Fruit fly (Drosophila melanogaster) whole organism, prepupa: ENCODE results near the gene CG13288.
A peak's percentile ranks its signal among the peaks of the same experiment; 100 is the strongest.

Experiments
- Blimp-1 ChIP-seq: fragments of 200-800 bp; sonication (Bioruptor generic); optimal IDR thresholded peaks from 3 replicates; lab custom pipeline; 2017; ENCODE audit warnings: missing biosample characterization, missing genetic modification characterization, mild to moderate bottlenecking, moderate library complexity, missing genetic modification reagents
- CG11902 ChIP-seq: fragments of 200-800 bp; sonication (Bioruptor generic); optimal IDR thresholded peaks from 3 replicates; lab custom pipeline; 2016; ENCODE audit warnings: missing biosample characterization, missing genetic modification characterization
- CG3919 ChIP-seq: fragments of 200-800 bp; sonication (Bioruptor generic); optimal IDR thresholded peaks from 3 replicates; lab custom pipeline; 2016; ENCODE audit warnings: missing biosample characterization, missing genetic modification characterization
- CG8632 ChIP-seq: fragments of 200-800 bp; sonication (Bioruptor generic); optimal IDR thresholded peaks from 3 replicates; lab custom pipeline; 2016; ENCODE audit warnings: missing biosample characterization, missing genetic modification characterization
- Eip78C ChIP-seq: fragments of 200-800 bp; sonication (Bioruptor generic); peaks from one replicate; lab custom pipeline; 2016; ENCODE audit warnings: missing biosample characterization, missing genetic modification characterization
- dsx ChIP-seq: fragments of 200-800 bp; optimal IDR thresholded peaks from 3 replicates; lab custom pipeline; 2019; ENCODE audit warnings: missing biosample characterization, mild to moderate bottlenecking, missing genetic modification characterization, moderate library complexity; ENCODE audit not compliant: poor library complexity, severe bottlenecking
- topi ChIP-seq: fragments of 200-800 bp; sonication (Bioruptor generic); optimal IDR thresholded peaks from 3 replicates; lab custom pipeline; 2016; ENCODE audit warnings: missing biosample characterization, missing genetic modification characterization

DNA sequence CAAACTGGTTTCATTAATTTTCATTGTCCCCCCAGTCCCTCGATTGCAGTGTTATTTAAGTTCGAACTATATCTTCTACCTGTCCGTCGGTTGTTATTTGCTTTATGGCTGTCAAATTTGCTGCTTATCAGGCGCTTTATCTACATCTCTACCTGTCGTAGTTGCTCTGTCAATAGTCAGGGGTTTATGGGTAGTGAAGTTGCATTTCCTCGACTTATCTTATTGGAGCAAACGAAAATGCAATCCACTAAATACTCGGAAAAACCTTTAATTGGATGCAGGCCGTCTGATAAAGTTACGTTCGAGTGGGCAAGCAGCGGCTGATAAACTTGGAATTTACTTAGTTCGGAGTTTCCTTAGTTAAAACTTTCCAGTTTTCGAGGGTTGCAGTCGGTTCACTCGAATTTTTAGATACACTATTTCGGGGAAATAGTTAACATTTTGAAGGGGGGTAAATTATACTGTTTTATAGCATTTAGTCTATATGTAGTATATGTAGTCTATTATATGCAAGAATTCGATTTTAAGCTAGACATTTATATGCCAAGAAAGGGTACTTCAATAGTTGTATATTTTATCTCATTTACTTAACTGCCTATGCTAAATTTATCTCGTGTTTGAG lies 40.0 kb downstream of the CG13288 start:
- TF ChIP-seq CG11902: no peak
- no peak for TF ChIP-seq CG8632 (GFP tag; lab: Kevin White, UChicago)
- peak; percentile 29 for TF ChIP-seq Eip78C
- TF ChIP-seq dsx: no peak
- TF ChIP-seq topi (GFP tag; lab: Kevin White, UChicago): no peak
- TF ChIP-seq Blimp-1 (GFP tag; lab: Kevin White, UChicago): no peak
- no peak for TF ChIP-seq CG3919 (GFP tag; lab: Kevin White, UChicago)
